Fruit fly (Drosophila melanogaster) whole organism, embryonic: ENCODE measurements around the gene Creld.
A peak's percentile ranks its signal among the peaks of the same experiment; 100 is the strongest.

Experiments
- Adf1 ChIP-seq: fragments of 200-800 bp; sonication (Bioruptor generic); IDR thresholded peaks from 2 replicates; pipeline ENCODE4 v1.3.6; 2022; ENCODE audit warnings: missing biosample characterization, missing genetic modification characterization
- Blimp-1 ChIP-seq: fragments of 200-800 bp; sonication (Bioruptor generic); optimal IDR thresholded peaks from 3 replicates; lab custom pipeline; 2018; ENCODE audit warnings: missing biosample characterization, missing genetic modification characterization, mild to moderate bottlenecking, moderate library complexity, missing genetic modification reagents
- CG12219 ChIP-seq: fragments of 200-800 bp; sonication (Bioruptor generic); optimal IDR thresholded peaks from 3 replicates; lab custom pipeline; 2018; ENCODE audit warnings: missing biosample characterization, mild to moderate bottlenecking, missing genetic modification characterization
- CG13287 ChIP-seq: fragments of 200-800 bp; sonication (Bioruptor generic); IDR thresholded peaks from 2 replicates; pipeline ENCODE4 v1.3.6; 2022; ENCODE audit warnings: missing biosample characterization, missing genetic modification characterization; ENCODE audit not compliant: partially characterized antibody
- CG13775 ChIP-seq: fragments of 200-800 bp; sonication (Bioruptor generic); optimal IDR thresholded peaks from 3 replicates; lab custom pipeline; 2017; ENCODE audit warnings: missing biosample characterization, mild to moderate bottlenecking, missing genetic modification characterization
- CG14014 ChIP-seq: fragments of 200-800 bp; sonication (Bioruptor generic); IDR thresholded peaks from 2 replicates; pipeline ENCODE4 v1.3.6; 2022; ENCODE audit warnings: missing biosample characterization, missing genetic modification characterization
- CG14860 ChIP-seq: fragments of 200-800 bp; sonication (Bioruptor generic); IDR thresholded peaks from 3 replicates; pipeline ENCODE4 v1.3.6; 2022; ENCODE audit warnings: missing biosample characterization, missing genetic modification characterization; ENCODE audit not compliant: partially characterized antibody
- CG15011 ChIP-seq: fragments of 200-800 bp; sonication (Bioruptor generic); optimal IDR thresholded peaks from 3 replicates; lab custom pipeline; 2018; ENCODE audit warnings: missing biosample characterization, mild to moderate bottlenecking, missing genetic modification characterization
- CG15514 ChIP-seq: fragments of 200-800 bp; sonication (Bioruptor generic); optimal IDR thresholded peaks from 3 replicates; lab custom pipeline; 2017; ENCODE audit warnings: missing biosample characterization, missing genetic modification characterization, mild to moderate bottlenecking, moderate library complexity, missing genetic modification reagents
- CG1603 ChIP-seq: fragments of 200-800 bp; sonication (Bioruptor generic); optimal IDR thresholded peaks from 2 replicates; lab custom pipeline; 2019; ENCODE audit warnings: missing biosample characterization, mild to moderate bottlenecking, missing genetic modification characterization, moderate library complexity
- CG16863 ChIP-seq: fragments of 200-800 bp; sonication (Bioruptor generic); optimal IDR thresholded peaks from 3 replicates; lab custom pipeline; 2016; ENCODE audit warnings: missing biosample characterization, missing genetic modification characterization
- CG17361 ChIP-seq: fragments of 200-800 bp; sonication (Bioruptor generic); IDR thresholded peaks from 3 replicates; pipeline ENCODE4 v1.3.6; 2022; ENCODE audit warnings: missing biosample characterization, missing genetic modification characterization
- CG17568 ChIP-seq: fragments of 200-800 bp; sonication (Bioruptor generic); optimal IDR thresholded peaks from 2 replicates; lab custom pipeline; 2018; ENCODE audit warnings: missing biosample characterization, mild to moderate bottlenecking, missing genetic modification characterization, moderate library complexity
- CG2116 ChIP-seq: fragments of 200-800 bp; sonication (Bioruptor generic); optimal IDR thresholded peaks from 3 replicates; lab custom pipeline; 2018; ENCODE audit warnings: missing biosample characterization, mild to moderate bottlenecking, missing genetic modification characterization
- CG2129 ChIP-seq: fragments of 200-800 bp; sonication (Bioruptor generic); IDR thresholded peaks from 2 replicates; pipeline ENCODE4 v1.3.6; 2022; ENCODE audit warnings: missing biosample characterization, missing genetic modification characterization; ENCODE audit not compliant: partially characterized antibody
- CG30403 ChIP-seq: fragments of 200-800 bp; sonication (Bioruptor generic); optimal IDR thresholded peaks from 3 replicates; lab custom pipeline; 2016; ENCODE audit warnings: missing biosample characterization, missing genetic modification characterization
- CG4617 ChIP-seq: fragments of 200-800 bp; sonication (Bioruptor generic); optimal IDR thresholded peaks from 3 replicates; lab custom pipeline; 2016; ENCODE audit warnings: missing biosample characterization, missing genetic modification characterization, borderline replicate concordance
- Dll ChIP-seq: fragments of 200-800 bp; sonication (Bioruptor generic); IDR thresholded peaks from 4 replicates; pipeline ENCODE4 v1.3.6; 2022; ENCODE audit warnings: missing biosample characterization, missing genetic modification characterization; ENCODE audit not compliant: partially characterized antibody
- Doc3 ChIP-seq: fragments of 200-800 bp; sonication (Bioruptor generic); IDR thresholded peaks from 3 replicates; pipeline ENCODE4 v1.3.6; 2022; ENCODE audit warnings: missing biosample characterization, missing genetic modification characterization; ENCODE audit not compliant: partially characterized antibody
- Dp ChIP-seq: fragments of 200-800 bp; sonication (Bioruptor generic); optimal IDR thresholded peaks from 2 replicates; lab custom pipeline; 2018; ENCODE audit warnings: missing biosample characterization, mild to moderate bottlenecking, missing genetic modification characterization, moderate library complexity
- Dref ChIP-seq: fragments of 200-800 bp; sonication (Bioruptor generic); IDR thresholded peaks from 2 replicates; pipeline ENCODE4 v1.3.6; 2022; ENCODE audit warnings: missing biosample characterization, missing genetic modification characterization
- E2f2 ChIP-seq: fragments of 200-800 bp; sonication (Bioruptor generic); IDR thresholded peaks from 2 replicates; pipeline ENCODE4 v1.3.6; 2022; ENCODE audit warnings: missing biosample characterization, missing genetic modification characterization
- Ets97D ChIP-seq: fragments of 200-800 bp; sonication (Bioruptor generic); optimal IDR thresholded peaks from 3 replicates; lab custom pipeline; 2016; ENCODE audit warnings: missing biosample characterization, missing genetic modification characterization
- Gsc ChIP-seq: fragments of 200-800 bp; sonication (Bioruptor generic); IDR thresholded peaks from 2 replicates; pipeline ENCODE4 v1.3.6; 2022; ENCODE audit warnings: missing biosample characterization, missing genetic modification characterization
- HLH4C ChIP-seq: fragments of 200-800 bp; sonication (Bioruptor generic); IDR thresholded peaks from 3 replicates; pipeline ENCODE4 v1.3.6; 2022; ENCODE audit warnings: missing biosample characterization, missing genetic modification characterization; ENCODE audit not compliant: partially characterized antibody
- MBD-R2 ChIP-seq: fragments of 200-800 bp; sonication (Bioruptor generic); IDR thresholded peaks from 2 replicates; pipeline ENCODE4 v1.3.6; 2022; ENCODE audit warnings: missing biosample characterization, missing genetic modification characterization
- Nf-YA ChIP-seq: fragments of 200-800 bp; sonication (Bioruptor generic); IDR thresholded peaks from 2 replicates; pipeline ENCODE4 v1.3.6; 2022; ENCODE audit warnings: missing biosample characterization, missing genetic modification characterization
- Scr ChIP-seq: fragments of 200-800 bp; sonication (Bioruptor generic); IDR thresholded peaks from 2 replicates; pipeline ENCODE4 v1.3.6; 2022; ENCODE audit warnings: missing biosample characterization, missing genetic modification characterization; ENCODE audit not compliant: partially characterized antibody
- Sry-δ ChIP-seq: fragments of 200-800 bp; sonication (Bioruptor generic); optimal IDR thresholded peaks from 2 replicates; lab custom pipeline; 2016; ENCODE audit warnings: missing biosample characterization, missing genetic modification characterization
- Trl ChIP-seq, 3 experiments: fragments of >200 bp in 2 of 3; fragments of 200-800 bp in 1 of 3; sonication (Bioruptor generic) in 1 of 3; optimal IDR thresholded peaks; 2 replicates in 1 of 3; 3 replicates in 2 of 3; lab custom pipeline; 2016 to 2017; ENCODE audit warnings: missing biosample characterization in 1 of 3, missing genetic modification characterization in 1 of 3
- Usf ChIP-seq: fragments of 200-800 bp; sonication (Bioruptor generic); optimal IDR thresholded peaks from 2 replicates; lab custom pipeline; 2017; ENCODE audit warnings: missing genotype, missing biosample characterization, missing genetic modification characterization
- YL-1 ChIP-seq: fragments of 200-800 bp; sonication (Bioruptor generic); optimal IDR thresholded peaks from 3 replicates; lab custom pipeline; 2017; ENCODE audit warnings: missing biosample characterization, mild to moderate bottlenecking, missing genetic modification characterization
- chinmo ChIP-seq: fragments of 200-800 bp; sonication (Bioruptor generic); IDR thresholded peaks from 4 replicates; pipeline ENCODE4 v1.3.6; 2022; ENCODE audit warnings: missing biosample characterization, missing genetic modification characterization; ENCODE audit not compliant: partially characterized antibody
- crp ChIP-seq, 2 experiments: fragments of 200-800 bp; sonication (Bioruptor generic); optimal IDR thresholded peaks; 2 replicates in 1 of 2; 3 replicates in 1 of 2; lab custom pipeline; 2017; ENCODE audit warnings: missing biosample characterization in 2 of 2, missing genetic modification characterization in 2 of 2, mild to moderate bottlenecking in 1 of 2, moderate library complexity in 1 of 2
- fd3F ChIP-seq: fragments of 200-800 bp; sonication (Bioruptor generic); optimal IDR thresholded peaks from 2 replicates; lab custom pipeline; 2018; ENCODE audit warnings: missing biosample characterization, mild to moderate bottlenecking, missing genetic modification characterization, moderate library complexity
- grau ChIP-seq: fragments of 200-800 bp; optimal IDR thresholded peaks from 3 replicates; lab custom pipeline; 2019; ENCODE audit warnings: missing biosample characterization, mild to moderate bottlenecking, missing genetic modification characterization, moderate library complexity
- hb ChIP-seq: fragments of 200-800 bp; sonication (Bioruptor generic); IDR thresholded peaks from 3 replicates; pipeline ENCODE4 v1.3.6; 2022; ENCODE audit warnings: missing biosample characterization, missing genetic modification characterization; ENCODE audit not compliant: partially characterized antibody
- jing ChIP-seq: fragments of 200-800 bp; sonication (Bioruptor generic); optimal IDR thresholded peaks from 2 replicates; lab custom pipeline; 2018; ENCODE audit warnings: missing biosample characterization, mild to moderate bottlenecking, missing genetic modification characterization
- lbe ChIP-seq: fragments of 200-800 bp; sonication (Bioruptor generic); optimal IDR thresholded peaks from 2 replicates; lab custom pipeline; 2016; ENCODE audit warnings: missing biosample characterization, mild to moderate bottlenecking, missing genetic modification characterization
- mld ChIP-seq: fragments of 200-800 bp; sonication (Bioruptor generic); IDR thresholded peaks from 3 replicates; pipeline ENCODE4 v1.3.6; 2022; ENCODE audit warnings: missing biosample characterization, missing genetic modification characterization; ENCODE audit not compliant: partially characterized antibody
- pzg ChIP-seq: fragments of 200-800 bp; sonication (Bioruptor generic); optimal IDR thresholded peaks from 3 replicates; lab custom pipeline; 2018; ENCODE audit warnings: missing biosample characterization, mild to moderate bottlenecking, missing genetic modification characterization, moderate library complexity
- slp2 ChIP-seq: fragments of 200-800 bp; sonication (Bioruptor generic); optimal IDR thresholded peaks from 2 replicates; lab custom pipeline; 2016; ENCODE audit warnings: missing biosample characterization, missing genetic modification characterization
- stwl ChIP-seq: fragments of 200-800 bp; sonication (Bioruptor generic); optimal IDR thresholded peaks from 3 replicates; lab custom pipeline; 2018; ENCODE audit warnings: missing biosample characterization, mild to moderate bottlenecking, missing genetic modification characterization, moderate library complexity
- trem ChIP-seq: fragments of 200-800 bp; optimal IDR thresholded peaks from 3 replicates; lab custom pipeline; 2019; ENCODE audit warnings: missing biosample characterization, mild to moderate bottlenecking, missing genetic modification characterization, moderate library complexity
- twi ChIP-seq: fragments of 200-800 bp; optimal IDR thresholded peaks from 2 replicates; lab custom pipeline; 2019; ENCODE audit warnings: missing biosample characterization, mild to moderate bottlenecking, missing genetic modification characterization, moderate library complexity
- unc-4 ChIP-seq: fragments of 200-800 bp; sonication (Bioruptor generic); IDR thresholded peaks from 2 replicates; pipeline ENCODE4 v1.3.6; 2022; ENCODE audit warnings: missing biosample characterization, missing genetic modification characterization; ENCODE audit not compliant: partially characterized antibody

The Creld gene

dm6 chr2L:94639-95059 lies 7.5 kb upstream of the Creld start, which contains the start of gene Zir (continued):
- TF ChIP-seq CG13287 (peak; percentile 80), HLH4C (GFP tag; lab: Robert Waterston, UW) (peak; percentile 73), CG14014 (GFP tag; lab: Robert Waterston, UW) (no peak), chinmo (GFP tag; lab: Robert Waterston, UW) (peak; percentile 77; the same call in 2 of the 4 replicates), CG13775 (GFP tag; lab: Kevin White, UChicago) (peak; percentile 0), Sry-δ (GFP tag; lab: Kevin White, UChicago) (peak; percentile 51), Scr (GFP tag; lab: Robert Waterston, UW) (peak; percentile 71), Dp (GFP tag; lab: Kevin White, UChicago) (peak; percentile 16), fd3F (GFP tag; lab: Kevin White, UChicago) (no peak), CG15011 (GFP tag; lab: Kevin White, UChicago) (no peak), hb (peak; percentile 72), CG2129 (GFP tag; lab: Robert Waterston, UW) (peak; percentile 45; the same call in 1 of the 2 replicates), Doc3 (GFP tag; lab: Robert Waterston, UW) (peak; percentile 30; the same call in 1 of the 3 replicates), Gsc (GFP tag; lab: Robert Waterston, UW) (no peak), mld (GFP tag; lab: Robert Waterston, UW) (peak; percentile 39; the same call in 2 of the 3 replicates), YL-1 (GFP tag; lab: Kevin White, UChicago) (peak; percentile 40), CG30403 (peak; percentile 3), Adf1 (GFP tag; lab: Robert Waterston, UW) (peak; percentile 58), Dref (GFP tag; lab: Robert Waterston, UW) (peak; percentile 72), Trl (optimal IDR thresholded peaks at IDR 0.05; lab: Kevin White, UChicago) (no peak), Trl (GFP tag; optimal IDR thresholded peaks at IDR 0.05; lab: Kevin White, UChicago) (no peak)

dm6 chr2L:106540-106939 lies 4.4 kb downstream of the Creld start, which contains the start of the genes Nhe1 and Sam-S:
TSS of gene Nhe1 (minus strand) at chr2L:106732.
TSS of gene Sam-S (plus strand) at chr2L:106903.
- TF ChIP-seq CG15514 (GFP tag; lab: Kevin White, UChicago) (peak; percentile 95), CG2116 (GFP tag; lab: Kevin White, UChicago) (peak; percentile 29), Dll (peak; percentile 43; the same call in 1 of the 4 replicates), CG14860 (GFP tag; lab: Robert Waterston, UW) (no peak), lbe (no peak), trem (tag; lab: Kevin White, UChicago) (peak; percentile 9), CG17361 (GFP tag; lab: Robert Waterston, UW) (no peak), Dref (GFP tag; lab: Robert Waterston, UW) (peak; percentile 55), CG16863 (GFP tag; lab: Kevin White, UChicago) (no peak), slp2 (no peak), Usf (GFP tag; lab: Kevin White, UChicago) (no peak), crp (GFP tag; optimal IDR thresholded peaks at IDR 0.05; lab: Kevin White, UChicago) (peak in 1 of 2 experiments; percentile 78), jing (GFP tag; lab: Kevin White, UChicago) (no peak), unc-4 (0 out of 2 replicates have a peak, but pooled peaks have one; percentile 35), CG13287 (peak; percentile 54), Blimp-1 (GFP tag; lab: Kevin White, UChicago) (no peak), MBD-R2 (peak; percentile 44; the same call in 1 of the 2 replicates), twi (tag; lab: Kevin White, UChicago) (peak; percentile 15), CG12219 (GFP tag; lab: Kevin White, UChicago) (no peak), E2f2 (peak; percentile 89), CG1603 (tag; lab: Kevin White, UChicago) (peak; percentile 8), stwl (tag; lab: Kevin White, UChicago) (peak; percentile 8), grau (tag; lab: Kevin White, UChicago) (no peak), CG4617 (peak; percentile 38), CG17568 (GFP tag; lab: Kevin White, UChicago) (no peak), Nf-YA (GFP tag; lab: Robert Waterston, UW) (no peak), Sry-δ (GFP tag; lab: Kevin White, UChicago) (peak; percentile 22), pzg (peak; percentile 40), Ets97D (GFP tag; lab: Kevin White, UChicago) (peak; percentile 6)
